Worm (Caenorhabditis elegans) whole organism, mixed stage, embryonic: ENCODE results near the gene K04H4.5.

ENCODE experiments used
- M03D4.4 ChIP-seq: sonication (generic microtip); optimal IDR thresholded peaks from 2 replicates; lab custom pipeline; 2017; ENCODE audit warnings: mild to moderate bottlenecking, missing genetic modification characterization, missing compliant biosample characterization
- bed-3 ChIP-seq: fragments of 200-800 bp; sonication (Bioruptor generic); optimal IDR thresholded peaks from 3 replicates; lab custom pipeline; 2018; ENCODE audit warnings: mild to moderate bottlenecking, missing genetic modification characterization, moderate library complexity, missing compliant biosample characterization
- blmp-1 ChIP-seq: fragments of 150-350 bp; optimal IDR thresholded peaks from 2 replicates; lab custom pipeline; 2014; ENCODE audit warnings: missing biosample characterization, missing genetic modification characterization
- ceh-39 ChIP-seq: fragments of 150-350 bp; optimal IDR thresholded peaks from 2 replicates; lab custom pipeline; 2014; ENCODE audit warnings: missing biosample characterization, missing genetic modification characterization
- ceh-43 ChIP-seq: fragments of 200-800 bp; sonication (Bioruptor generic); optimal IDR thresholded peaks from 2 replicates; lab custom pipeline; 2018; ENCODE audit warnings: mild to moderate bottlenecking, missing genetic modification characterization, moderate library complexity, missing compliant biosample characterization
- ceh-83 ChIP-seq: fragments of 200-800 bp; sonication (Bioruptor generic); optimal IDR thresholded peaks from 2 replicates; lab custom pipeline; 2018; ENCODE audit warnings: mild to moderate bottlenecking, missing genetic modification characterization, missing compliant biosample characterization
- ces-1 ChIP-seq: fragments of 150-350 bp; optimal IDR thresholded peaks from 2 replicates; lab custom pipeline; 2014; ENCODE audit warnings: missing biosample characterization, missing genetic modification reagents, missing genetic modification characterization
- cnd-1 ChIP-seq: fragments of 200-800 bp; sonication (Bioruptor generic); optimal IDR thresholded peaks from 2 replicates; lab custom pipeline; 2018; ENCODE audit warnings: mild to moderate bottlenecking, missing genetic modification characterization, missing compliant biosample characterization
- drap-1 ChIP-seq: fragments of 200-800 bp; sonication (Bioruptor generic); optimal IDR thresholded peaks from 3 replicates; lab custom pipeline; 2018; ENCODE audit warnings: mild to moderate bottlenecking, missing genetic modification characterization, missing compliant biosample characterization
- elt-1 ChIP-seq: sonication (generic microtip); optimal IDR thresholded peaks from 2 replicates; lab custom pipeline; 2017; ENCODE audit warnings: missing genetic modification characterization, mild to moderate bottlenecking, missing compliant biosample characterization, antibody characterized with exemption, moderate library complexity, borderline replicate concordance; ENCODE audit not compliant: insufficient read depth
- flh-1 ChIP-seq: fragments of 200-800 bp; sonication (Bioruptor generic); optimal IDR thresholded peaks from 2 replicates; lab custom pipeline; 2018; ENCODE audit warnings: mild to moderate bottlenecking, missing genetic modification characterization, moderate library complexity, missing compliant biosample characterization
- hlh-1 ChIP-seq: fragments of 150-350 bp; optimal IDR thresholded peaks from 2 replicates; lab custom pipeline; 2014; ENCODE audit warnings: missing biosample characterization, missing genetic modification reagents, missing genetic modification characterization
- lin-13 ChIP-seq: fragments of 150-350 bp; optimal IDR thresholded peaks from 2 replicates; lab custom pipeline; 2014; ENCODE audit warnings: missing biosample characterization, missing genetic modification characterization
- lin-32 ChIP-seq: fragments of 200-800 bp; sonication (Bioruptor generic); optimal IDR thresholded peaks from 2 replicates; lab custom pipeline; 2018; ENCODE audit warnings: mild to moderate bottlenecking, missing genetic modification characterization, missing compliant biosample characterization
- lsy-2 ChIP-seq: fragments of 150-350 bp; optimal IDR thresholded peaks from 2 replicates; lab custom pipeline; 2014; ENCODE audit warnings: missing biosample characterization, missing genetic modification characterization
- mep-1 ChIP-seq: fragments of 150-350 bp; optimal IDR thresholded peaks from 2 replicates; lab custom pipeline; 2017; ENCODE audit warnings: missing biosample characterization, missing genetic modification reagents, missing genetic modification characterization, inconsistent platforms
- mls-2 ChIP-seq: sonication (generic microtip); optimal IDR thresholded peaks from 2 replicates; lab custom pipeline; 2016; ENCODE audit warnings: mild to moderate bottlenecking, missing genetic modification characterization, moderate library complexity, missing compliant biosample characterization
- nhr-12 ChIP-seq: fragments of 150-350 bp; optimal IDR thresholded peaks from 2 replicates; lab custom pipeline; 2014; ENCODE audit warnings: missing biosample characterization, missing genetic modification characterization
- nhr-2 ChIP-seq: fragments of 150-350 bp; optimal IDR thresholded peaks from 2 replicates; lab custom pipeline; 2014; ENCODE audit warnings: missing biosample characterization, missing genetic modification characterization
- nhr-237 ChIP-seq: fragments of 150-350 bp; optimal IDR thresholded peaks from 2 replicates; lab custom pipeline; 2014; ENCODE audit warnings: missing biosample characterization, missing genetic modification characterization
- nhr-28 ChIP-seq: fragments of 150-350 bp; optimal IDR thresholded peaks from 2 replicates; lab custom pipeline; 2014; ENCODE audit warnings: missing biosample characterization, missing genetic modification characterization
- sptf-1 ChIP-seq: sonication (generic microtip); optimal IDR thresholded peaks from 2 replicates; lab custom pipeline; 2017; ENCODE audit warnings: mild to moderate bottlenecking, missing genetic modification characterization, moderate library complexity, missing compliant biosample characterization
- tbx-8 ChIP-seq: fragments of 200-800 bp; sonication (Bioruptor generic); optimal IDR thresholded peaks from 2 replicates; lab custom pipeline; 2018; ENCODE audit warnings: mild to moderate bottlenecking, missing genetic modification characterization, moderate library complexity, missing compliant biosample characterization
- unc-120 ChIP-seq: sonication (generic microtip); optimal IDR thresholded peaks from 2 replicates; lab custom pipeline; 2017; ENCODE audit warnings: missing genetic modification characterization, missing compliant biosample characterization; ENCODE audit not compliant: poor library complexity, severe bottlenecking
- unc-39 ChIP-seq: fragments of 150-350 bp; optimal IDR thresholded peaks from 2 replicates; lab custom pipeline; 2014; ENCODE audit warnings: missing biosample characterization, missing genetic modification characterization
- unc-62 ChIP-seq: fragments of 150-350 bp; optimal IDR thresholded peaks from 2 replicates; lab custom pipeline; 2014; ENCODE audit warnings: missing biosample characterization, missing genetic modification reagents, missing genetic modification characterization
- zip-8 ChIP-seq: fragments of 150-350 bp; optimal IDR thresholded peaks from 2 replicates; lab custom pipeline; 2014; ENCODE audit warnings: missing biosample characterization, missing genetic modification characterization
- ztf-11 ChIP-seq: fragments of 150-350 bp; optimal IDR thresholded peaks from 2 replicates; lab custom pipeline; 2014; ENCODE audit warnings: missing biosample characterization, missing genetic modification characterization

Gene K04H4.5

DNA sequence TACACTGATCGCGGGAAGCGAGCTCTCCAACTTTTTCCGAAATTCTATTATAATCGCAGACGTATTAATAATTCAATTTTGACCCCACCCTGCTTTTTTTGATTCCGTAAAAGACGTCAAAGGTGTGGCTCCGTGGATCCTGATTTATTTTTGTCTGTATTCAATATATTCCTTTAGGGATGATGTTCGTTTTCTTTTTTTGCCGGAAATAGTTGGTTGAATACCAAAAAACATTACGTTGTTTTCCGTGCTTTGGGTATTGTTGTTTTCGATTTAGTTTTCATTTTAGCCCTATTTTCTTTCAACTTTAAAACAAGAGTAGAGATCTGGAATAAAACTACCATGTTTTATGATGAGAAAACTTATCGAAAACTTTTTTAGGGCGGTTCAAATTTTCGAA, 17.5 kb downstream of the K04H4.5 start:
- no peak for TF ChIP-seq drap-1
- no peak for TF ChIP-seq elt-1 (tag; lab: Kevin White, UChicago)
- TF ChIP-seq cnd-1 (tag; lab: Kevin White, UChicago): no peak
- no peak for TF ChIP-seq unc-120 (tag; lab: Kevin White, UChicago)
- TF ChIP-seq hlh-1 (tag; lab: Kevin White, UChicago): no peak
- TF ChIP-seq nhr-12 (tag; lab: Kevin White, UChicago): no peak
- TF ChIP-seq tbx-8 (GFP tag; lab: Kevin White, UChicago): no peak
- TF ChIP-seq ceh-83: no peak
- no peak for TF ChIP-seq sptf-1 (tag; lab: Kevin White, UChicago)
- no peak for TF ChIP-seq lin-13 (tag; lab: Kevin White, UChicago)
- TF ChIP-seq blmp-1: no peak

- TF ChIP-seq flh-1 (GFP tag; lab: Kevin White, UChicago) (no peak), nhr-237 (tag; lab: Kevin White, UChicago) (no peak), unc-62 (no peak), lin-13 (tag; lab: Kevin White, UChicago) (no peak), mep-1 (tag; lab: Kevin White, UChicago) (no peak), unc-120 (tag; lab: Kevin White, UChicago) (no peak), ceh-39 (tag; lab: Kevin White, UChicago) (no peak), mls-2 (no peak), elt-1 (tag; lab: Kevin White, UChicago) (no peak), hlh-1 (tag; lab: Kevin White, UChicago) (no peak), zip-8 (tag; lab: Kevin White, UChicago) (no peak), ztf-11 (tag; lab: Kevin White, UChicago) (no peak), lin-32 (GFP tag; lab: Kevin White, UChicago) (no peak), ces-1 (GFP tag; lab: Kevin White, UChicago) (no peak), tbx-8 (GFP tag; lab: Kevin White, UChicago) (no peak), bed-3 (GFP tag; lab: Kevin White, UChicago) (no peak), nhr-12 (tag; lab: Kevin White, UChicago) (no peak)
Observed at ce11 chrIII:9383496-9383895, 24.3 kb downstream of the K04H4.5 start, which contains the start of gene tkr-1. TSS of gene tkr-1 (plus strand) at chrIII:9383796.

DNA sequence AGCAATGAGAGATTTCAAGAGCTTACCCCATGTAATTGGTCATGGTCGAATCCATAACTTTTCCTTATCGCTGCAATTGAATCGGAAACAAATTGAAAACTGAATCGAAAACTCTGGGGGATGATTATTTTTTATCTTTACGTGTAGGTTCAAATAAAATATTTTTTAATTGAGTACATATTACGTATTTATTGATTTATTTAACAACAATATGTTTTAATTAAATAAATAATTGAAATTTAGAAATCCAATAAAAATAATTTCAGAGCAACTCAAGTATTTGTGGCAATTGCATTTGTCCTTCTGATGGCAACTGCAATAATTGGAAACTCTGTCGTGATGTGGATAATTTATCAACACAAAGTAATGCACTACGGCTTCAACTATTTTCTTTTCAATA, 26.4 kb downstream of the K04H4.5 start, which contains the start of gene C38C10.3:
Gene C38C10.3 (minus strand): TSS at position 101 of the 400 bp plus-strand sequence.
- TF ChIP-seq lin-32 (GFP tag; lab: Kevin White, UChicago) (no peak), nhr-28 (tag; lab: Kevin White, UChicago) (no peak), tbx-8 (GFP tag; lab: Kevin White, UChicago) (no peak), elt-1 (tag; lab: Kevin White, UChicago) (no peak), mep-1 (tag; lab: Kevin White, UChicago) (no peak), unc-39 (no peak), hlh-1 (tag; lab: Kevin White, UChicago) (no peak), zip-8 (tag; lab: Kevin White, UChicago) (no peak), nhr-12 (tag; lab: Kevin White, UChicago) (no peak), blmp-1 (no peak), M03D4.4 (tag; lab: Kevin White, UChicago) (no peak), unc-120 (tag; lab: Kevin White, UChicago) (no peak), ces-1 (GFP tag; lab: Kevin White, UChicago) (no peak), ztf-11 (tag; lab: Kevin White, UChicago) (no peak), flh-1 (GFP tag; lab: Kevin White, UChicago) (no peak), ceh-43 (GFP tag; lab: Kevin White, UChicago) (no peak), bed-3 (GFP tag; lab: Kevin White, UChicago) (no peak), sptf-1 (tag; lab: Kevin White, UChicago) (no peak)

DNA sequence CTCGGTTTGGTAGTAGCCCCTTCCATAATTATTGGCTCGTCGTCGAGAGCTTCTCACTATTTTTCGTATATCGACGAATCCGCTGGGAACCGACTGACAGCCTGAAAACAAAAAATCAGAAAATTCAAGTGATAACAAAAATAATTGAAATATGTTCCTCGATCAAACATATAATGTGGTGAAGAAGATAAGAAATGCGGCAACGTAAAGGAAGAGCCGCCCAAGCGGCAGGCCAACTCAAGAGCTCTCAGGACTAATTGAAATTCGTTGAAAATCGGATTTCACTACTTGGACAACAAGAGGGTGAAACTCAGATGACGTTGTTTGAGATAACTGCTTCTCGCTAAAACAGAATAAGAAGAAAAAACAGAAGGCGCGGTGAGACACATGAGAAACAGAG, 30.8 kb downstream of the K04H4.5 start, which contains the start of gene slc-17.2:
Gene slc-17.2 (minus strand): TSS at position 101 of the 400 bp plus-strand sequence.
- TF ChIP-seq lsy-2 (no peak), blmp-1 (no peak), ztf-11 (tag; lab: Kevin White, UChicago) (no peak), elt-1 (tag; lab: Kevin White, UChicago) (no peak), ceh-83 (no peak), unc-39 (no peak), unc-120 (tag; lab: Kevin White, UChicago) (no peak), M03D4.4 (tag; lab: Kevin White, UChicago) (no peak), nhr-12 (tag; lab: Kevin White, UChicago) (no peak), flh-1 (GFP tag; lab: Kevin White, UChicago) (no peak), nhr-2 (tag; lab: Kevin White, UChicago) (no peak), ceh-43 (GFP tag; lab: Kevin White, UChicago) (no peak), nhr-28 (tag; lab: Kevin White, UChicago) (no peak), ceh-39 (tag; lab: Kevin White, UChicago) (no peak), mep-1 (tag; lab: Kevin White, UChicago) (no peak), tbx-8 (GFP tag; lab: Kevin White, UChicago) (no peak), cnd-1 (tag; lab: Kevin White, UChicago) (no peak), drap-1 (no peak)
